Fruit fly (Drosophila melanogaster) whole organism, embryonic: ENCODE measurements around the gene Sld5.

Experiments used
- Antp ChIP-seq: fragments of 200-800 bp; sonication (Bioruptor generic); optimal IDR thresholded peaks from 3 replicates; lab custom pipeline; 2016; ENCODE audit warnings: missing biosample characterization, missing genetic modification characterization
- Asciz ChIP-seq: fragments of 200-800 bp; sonication (Bioruptor generic); optimal IDR thresholded peaks from 2 replicates; lab custom pipeline; 2017; ENCODE audit warnings: missing biosample characterization, mild to moderate bottlenecking, missing genetic modification characterization, missing genetic modification reagents
- Bgb ChIP-seq: fragments of 200-800 bp; sonication (Bioruptor generic); IDR thresholded peaks from 2 replicates; pipeline ENCODE4 v1.3.6; 2022; ENCODE audit warnings: missing biosample characterization, missing genetic modification characterization; ENCODE audit not compliant: partially characterized antibody
- CG10147 ChIP-seq: fragments of 200-800 bp; sonication (Bioruptor generic); optimal IDR thresholded peaks from 2 replicates; lab custom pipeline; 2019; ENCODE audit warnings: missing biosample characterization, mild to moderate bottlenecking, missing genetic modification characterization, moderate library complexity
- CG10267 ChIP-seq: fragments of 200-800 bp; sonication (Bioruptor generic); optimal IDR thresholded peaks from 2 replicates; lab custom pipeline; 2018; ENCODE audit warnings: missing biosample characterization, mild to moderate bottlenecking, missing genetic modification characterization, moderate library complexity
- CG10431 ChIP-seq: fragments of 200-800 bp; sonication (Bioruptor generic); optimal IDR thresholded peaks from 3 replicates; lab custom pipeline; 2018; ENCODE audit warnings: missing biosample characterization, mild to moderate bottlenecking, missing genetic modification characterization
- CG12219 ChIP-seq: fragments of 200-800 bp; sonication (Bioruptor generic); optimal IDR thresholded peaks from 3 replicates; lab custom pipeline; 2018; ENCODE audit warnings: missing biosample characterization, mild to moderate bottlenecking, missing genetic modification characterization
- CG12299 ChIP-seq: fragments of 200-800 bp; sonication (Bioruptor generic); optimal IDR thresholded peaks from 2 replicates; lab custom pipeline; 2018; ENCODE audit warnings: missing biosample characterization, mild to moderate bottlenecking, missing genetic modification characterization
- CG14965 ChIP-seq: fragments of 200-800 bp; sonication (Bioruptor generic); optimal IDR thresholded peaks from 2 replicates; lab custom pipeline; 2016; ENCODE audit warnings: missing biosample characterization, missing genetic modification characterization, borderline replicate concordance
- CG17361 ChIP-seq: fragments of 200-800 bp; sonication (Bioruptor generic); IDR thresholded peaks from 3 replicates; pipeline ENCODE4 v1.3.6; 2022; ENCODE audit warnings: missing biosample characterization, missing genetic modification characterization
- CG2199 ChIP-seq: fragments of 200-800 bp; sonication (Bioruptor generic); IDR thresholded peaks from 3 replicates; pipeline ENCODE4 v1.3.6; 2022; ENCODE audit warnings: missing biosample characterization, missing genetic modification characterization
- CG30020 ChIP-seq: fragments of 200-800 bp; optimal IDR thresholded peaks from 2 replicates; lab custom pipeline; 2019; ENCODE audit warnings: missing biosample characterization, mild to moderate bottlenecking, missing genetic modification characterization, moderate library complexity
- CG31365 ChIP-seq: fragments of 200-800 bp; sonication (Bioruptor generic); optimal IDR thresholded peaks from 2 replicates; lab custom pipeline; 2018; ENCODE audit warnings: missing biosample characterization, mild to moderate bottlenecking, missing genetic modification characterization
- CG31441 ChIP-seq: fragments of 200-800 bp; sonication (Bioruptor generic); IDR thresholded peaks from 2 replicates; pipeline ENCODE4 v1.3.6; 2022; ENCODE audit warnings: missing biosample characterization, missing genetic modification characterization
- CG34376 ChIP-seq: fragments of 200-800 bp; sonication (Bioruptor generic); optimal IDR thresholded peaks from 2 replicates; lab custom pipeline; 2018; ENCODE audit warnings: missing biosample characterization, mild to moderate bottlenecking, missing genetic modification characterization
- CG4730 ChIP-seq: fragments of 200-800 bp; sonication (Bioruptor generic); IDR thresholded peaks from 2 replicates; pipeline ENCODE4 v1.3.6; 2022; ENCODE audit warnings: missing biosample characterization, missing genetic modification characterization
- CG5180 ChIP-seq: fragments of 200-800 bp; sonication (Bioruptor generic); optimal IDR thresholded peaks from 3 replicates; lab custom pipeline; 2017; ENCODE audit warnings: missing biosample characterization, missing genetic modification characterization, mild to moderate bottlenecking, moderate library complexity, missing genetic modification reagents
- CG9609 ChIP-seq: fragments of 200-800 bp; sonication (Bioruptor generic); optimal IDR thresholded peaks from 3 replicates; lab custom pipeline; 2016; ENCODE audit warnings: missing biosample characterization, missing genetic modification characterization
- D19A ChIP-seq: fragments of 200-800 bp; optimal IDR thresholded peaks from 3 replicates; lab custom pipeline; 2019; ENCODE audit warnings: missing biosample characterization, mild to moderate bottlenecking, missing genetic modification characterization, moderate library complexity
- Dad ChIP-seq: fragments of 200-800 bp; sonication (Bioruptor generic); optimal IDR thresholded peaks from 3 replicates; lab custom pipeline; 2016; ENCODE audit warnings: missing biosample characterization, missing genetic modification characterization
- Dek ChIP-seq: fragments of 200-800 bp; sonication (Bioruptor generic); optimal IDR thresholded peaks from 3 replicates; lab custom pipeline; 2019; ENCODE audit warnings: missing biosample characterization, mild to moderate bottlenecking, missing genetic modification characterization, moderate library complexity
- Doc2 ChIP-seq: fragments of 200-800 bp; sonication (Bioruptor generic); IDR thresholded peaks from 2 replicates; pipeline ENCODE4 v1.3.6; 2022; ENCODE audit warnings: missing biosample characterization, missing genetic modification characterization
- Elba2 ChIP-seq: fragments of 200-800 bp; sonication (Bioruptor generic); optimal IDR thresholded peaks from 3 replicates; lab custom pipeline; 2016; ENCODE audit warnings: missing biosample characterization, missing genetic modification characterization
- Ets65A ChIP-seq: fragments of 200-800 bp; sonication (Bioruptor generic); peaks from one replicate; lab custom pipeline; 2016; ENCODE audit warnings: missing biosample characterization, missing genetic modification characterization
- Hr51 ChIP-seq, 2 experiments: fragments of 200-800 bp; sonication (Bioruptor generic); optimal IDR thresholded peaks; 2 replicates in 1 of 2; 3 replicates in 1 of 2; lab custom pipeline; 2016 to 2018; ENCODE audit warnings: missing biosample characterization in 2 of 2, missing genetic modification characterization in 2 of 2, mild to moderate bottlenecking in 1 of 2, moderate library complexity in 1 of 2
- NC2β ChIP-seq: fragments of 200-800 bp; sonication (Bioruptor generic); optimal IDR thresholded peaks from 2 replicates; lab custom pipeline; 2016; ENCODE audit warnings: missing biosample characterization, missing genetic modification characterization
- Ptx1 ChIP-seq: fragments of 200-800 bp; sonication (Bioruptor generic); IDR thresholded peaks from 2 replicates; pipeline ENCODE4 v1.3.6; 2022; ENCODE audit warnings: missing biosample characterization, missing genetic modification characterization
- Rfx ChIP-seq: fragments of 200-800 bp; sonication (Bioruptor generic); IDR thresholded peaks from 2 replicates; pipeline ENCODE4 v1.3.6; 2022; ENCODE audit warnings: missing biosample characterization, missing genetic modification characterization
- aop ChIP-seq: fragments of 200-800 bp; sonication (Bioruptor generic); IDR thresholded peaks from 2 replicates; pipeline ENCODE4 v1.3.6; 2022; ENCODE audit warnings: missing biosample characterization, missing genetic modification characterization
- ara ChIP-seq: fragments of 200-800 bp; sonication (Bioruptor generic); IDR thresholded peaks from 2 replicates; pipeline ENCODE4 v1.3.6; 2022; ENCODE audit warnings: missing biosample characterization, missing genetic modification characterization
- ash1 ChIP-seq: fragments of 200-800 bp; sonication (Bioruptor generic); optimal IDR thresholded peaks from 2 replicates; lab custom pipeline; 2018; ENCODE audit warnings: missing biosample characterization, mild to moderate bottlenecking, missing genetic modification characterization
- az2 ChIP-seq: fragments of 200-800 bp; sonication (Bioruptor generic); optimal IDR thresholded peaks from 3 replicates; lab custom pipeline; 2016; ENCODE audit warnings: missing biosample characterization, missing genetic modification characterization
- danr ChIP-seq: fragments of 200-800 bp; sonication (Bioruptor generic); IDR thresholded peaks from 2 replicates; pipeline ENCODE4 v1.3.6; 2022; ENCODE audit warnings: missing biosample characterization, missing genetic modification characterization
- disco-r ChIP-seq: fragments of 200-800 bp; sonication (Bioruptor generic); optimal IDR thresholded peaks from 2 replicates; lab custom pipeline; 2016; ENCODE audit warnings: missing biosample characterization, missing genetic modification characterization
- dpn ChIP-seq, 2 experiments: fragments of 200-800 bp; sonication (Bioruptor generic); optimal IDR thresholded peaks; 3 replicates each; lab custom pipeline; 2016; ENCODE audit warnings: missing biosample characterization in 2 of 2, missing genetic modification characterization in 2 of 2
- fd102C ChIP-seq: fragments of 200-800 bp; sonication (Bioruptor generic); optimal IDR thresholded peaks from 2 replicates; lab custom pipeline; 2018; ENCODE audit warnings: missing biosample characterization, mild to moderate bottlenecking, missing genetic modification characterization, moderate library complexity
- gcm ChIP-seq: fragments of 200-800 bp; sonication (Bioruptor generic); optimal IDR thresholded peaks from 2 replicates; lab custom pipeline; 2019; ENCODE audit warnings: missing biosample characterization, mild to moderate bottlenecking, missing genetic modification characterization, moderate library complexity
- grau ChIP-seq: fragments of 200-800 bp; optimal IDR thresholded peaks from 3 replicates; lab custom pipeline; 2019; ENCODE audit warnings: missing biosample characterization, mild to moderate bottlenecking, missing genetic modification characterization, moderate library complexity
- insv ChIP-seq, 2 experiments: fragments of 200-800 bp; sonication (Bioruptor generic); optimal IDR thresholded peaks; 3 replicates each; lab custom pipeline; 2016 to 2018; ENCODE audit warnings: missing biosample characterization in 2 of 2, missing genetic modification characterization in 2 of 2
- kay ChIP-seq: fragments of 200-800 bp; sonication (Bioruptor generic); optimal IDR thresholded peaks from 2 replicates; lab custom pipeline; 2016; ENCODE audit warnings: missing biosample characterization, missing genetic modification characterization
- lola ChIP-seq, 3 experiments: fragments of >200 bp in 2 of 3; fragments of 200-800 bp in 1 of 3; sonication (Bioruptor generic) in 1 of 3; optimal IDR thresholded peaks; 2 replicates each; lab custom pipeline; 2017 to 2019; ENCODE audit warnings: missing biosample characterization in 3 of 3, missing genetic modification characterization in 3 of 3, mild to moderate bottlenecking in 1 of 3, moderate library complexity in 1 of 3
- maf-S ChIP-seq: fragments of 200-800 bp; sonication (Bioruptor generic); optimal IDR thresholded peaks from 2 replicates; lab custom pipeline; 2016; ENCODE audit warnings: missing biosample characterization, missing genetic modification characterization
- nmo ChIP-seq: fragments of 200-800 bp; sonication (Bioruptor generic); optimal IDR thresholded peaks from 2 replicates; lab custom pipeline; 2018; ENCODE audit warnings: missing biosample characterization, mild to moderate bottlenecking, missing genetic modification characterization, moderate library complexity
- sens-2 ChIP-seq: fragments of 200-800 bp; sonication (Bioruptor generic); IDR thresholded peaks from 2 replicates; pipeline ENCODE4 v1.3.6; 2022; ENCODE audit warnings: missing biosample characterization, missing genetic modification characterization
- sim ChIP-seq: fragments of 200-800 bp; sonication (Bioruptor generic); IDR thresholded peaks from 2 replicates; pipeline ENCODE4 v1.3.6; 2022; ENCODE audit warnings: missing biosample characterization, missing genetic modification characterization
- tll ChIP-seq, 2 experiments: fragments of 200-800 bp in 1 of 2; fragments of >200 bp in 1 of 2; sonication (Bioruptor generic) in 1 of 2; optimal IDR thresholded peaks; 2 replicates each; lab custom pipeline; 2017 to 2019; ENCODE audit warnings: missing biosample characterization in 2 of 2, missing genetic modification characterization in 2 of 2, mild to moderate bottlenecking in 1 of 2, moderate library complexity in 1 of 2
- unc-4 ChIP-seq: fragments of 200-800 bp; sonication (Bioruptor generic); IDR thresholded peaks from 2 replicates; pipeline ENCODE4 v1.3.6; 2022; ENCODE audit warnings: missing biosample characterization, missing genetic modification characterization; ENCODE audit not compliant: partially characterized antibody
- usp ChIP-seq: fragments of >200 bp; optimal IDR thresholded peaks from 2 replicates; lab custom pipeline; 2017; ENCODE audit warnings: missing biosample characterization, missing genetic modification characterization
- wor ChIP-seq: fragments of 200-800 bp; sonication (Bioruptor generic); IDR thresholded peaks from 2 replicates; pipeline ENCODE4 v1.3.6; 2022; ENCODE audit warnings: missing biosample characterization, missing genetic modification characterization

Gene Sld5

dm6 chr3R:26012801-26013663, 43.3 kb downstream of the Sld5 start (continued):
- TF ChIP-seq Dad: no peak
- TF ChIP-seq maf-S (GFP tag; lab: Kevin White, UChicago): no peak
- no peak for TF ChIP-seq unc-4 (GFP tag; lab: Robert Waterston, UW)
- peak; percentile 16 for TF ChIP-seq gcm (GFP tag; lab: Kevin White, UChicago)
- peak; percentile 3 for TF ChIP-seq Asciz (GFP tag; lab: Kevin White, UChicago)
- TF ChIP-seq sim: no peak
- no peak for TF ChIP-seq CG14965 (GFP tag; lab: Kevin White, UChicago)
- TF ChIP-seq Ets65A (GFP tag; lab: Kevin White, UChicago): peak; percentile 5
- no peak for TF ChIP-seq Doc2
- no peak for TF ChIP-seq ash1 (GFP tag; lab: Kevin White, UChicago)
- TF ChIP-seq nmo (GFP tag; lab: Kevin White, UChicago): peak; percentile 74
- no peak for TF ChIP-seq wor
- no peak for TF ChIP-seq CG10147 (GFP tag; lab: Kevin White, UChicago)
- TF ChIP-seq CG4730 (GFP tag; lab: Robert Waterston, UW): no peak
- 0 out of 2 replicates have a peak, but pooled peaks have one; percentile 45 for TF ChIP-seq Ptx1 (GFP tag; lab: Robert Waterston, UW)
- TF ChIP-seq danr (GFP tag; lab: Robert Waterston, UW): no peak
- TF ChIP-seq Bgb (GFP tag; lab: Robert Waterston, UW): no peak
- no peak for TF ChIP-seq CG31365
- no peak for TF ChIP-seq disco-r (GFP tag; lab: Kevin White, UChicago)
- TF ChIP-seq grau (tag; lab: Kevin White, UChicago): peak; percentile 57
- TF ChIP-seq Rfx: no peak
- no peak for TF ChIP-seq CG34376
- TF ChIP-seq CG10267 (tag; lab: Kevin White, UChicago): peak; percentile 74
- no peak for TF ChIP-seq CG5180 (GFP tag; lab: Kevin White, UChicago)
- peak; percentile 24 for TF ChIP-seq CG30020
- TF ChIP-seq aop (GFP tag; lab: Robert Waterston, UW): no peak
- TF ChIP-seq CG31441 (GFP tag; lab: Robert Waterston, UW): peak; percentile 66
- no peak for TF ChIP-seq Dek (tag; lab: Kevin White, UChicago)
- TF ChIP-seq sens-2 (GFP tag; lab: Robert Waterston, UW): no peak
- no peak for TF ChIP-seq CG10431 (GFP tag; lab: Kevin White, UChicago)
- TF ChIP-seq usp (GFP tag; lab: Kevin White, UChicago): no peak
- TF ChIP-seq NC2β (GFP tag; lab: Kevin White, UChicago): no peak
- TF ChIP-seq CG9609 (GFP tag; lab: Kevin White, UChicago): no peak
- TF ChIP-seq Elba2: no peak
- TF ChIP-seq dpn (GFP tag; optimal IDR thresholded peaks at IDR 0.05; lab: Kevin White, UChicago): peak in 1 of 2 experiments; percentile 2
- TF ChIP-seq Antp (GFP tag; lab: Kevin White, UChicago): no peak
- TF ChIP-seq insv (GFP tag; optimal IDR thresholded peaks at IDR 0.05; lab: Kevin White, UChicago): no peak
- TF ChIP-seq az2 (GFP tag; lab: Kevin White, UChicago): peak; percentile 16
- peak; percentile 2 for TF ChIP-seq CG12299 (tag; lab: Kevin White, UChicago)
- no peak for TF ChIP-seq Hr51 (GFP tag; optimal IDR thresholded peaks at IDR 0.05; lab: Kevin White, UChicago)
- peak; percentile 99 for TF ChIP-seq D19A (tag; lab: Kevin White, UChicago)
- no peak for TF ChIP-seq tll (GFP tag; optimal IDR thresholded peaks at IDR 0.05; lab: Kevin White, UChicago)
- no peak for TF ChIP-seq CG12219
- peak in 1 of 3 experiments; percentile 86 for TF ChIP-seq lola (GFP tag; optimal IDR thresholded peaks at IDR 0.05; lab: Kevin White, UChicago)
- no peak for TF ChIP-seq kay
- no peak for TF ChIP-seq CG2199 (GFP tag; lab: Robert Waterston, UW)
- no peak for TF ChIP-seq fd102C (GFP tag; lab: Kevin White, UChicago)
- peak; percentile 76; the same call in 2 of the 3 replicates for TF ChIP-seq CG17361 (GFP tag; lab: Robert Waterston, UW)
- peak; percentile 47; the same call in 1 of the 2 replicates for TF ChIP-seq ara (GFP tag; lab: Robert Waterston, UW)
